Worm (Caenorhabditis elegans) whole organism, L1 larva: Measurements from ENCODE around the gene sru-6.

ENCODE experiments used
- C34B4.2 ChIP-seq: sonication (generic microtip); optimal IDR thresholded peaks from 2 replicates; lab custom pipeline; 2017; ENCODE audit warnings: mild to moderate bottlenecking, missing genetic modification characterization, missing compliant biosample characterization
- alr-1 ChIP-seq: fragments of 200-800 bp; sonication (Bioruptor generic); optimal IDR thresholded peaks from 2 replicates; lab custom pipeline; 2018; ENCODE audit warnings: borderline replicate concordance, mild to moderate bottlenecking, missing genetic modification characterization, missing compliant biosample characterization
- fkh-8 ChIP-seq: sonication (generic microtip); optimal IDR thresholded peaks from 2 replicates; lab custom pipeline; 2016; ENCODE audit warnings: mild to moderate bottlenecking, missing genetic modification characterization, missing compliant biosample characterization
- jun-1 ChIP-seq: fragments of 150-350 bp; optimal IDR thresholded peaks from 2 replicates; lab custom pipeline; 2014; ENCODE audit warnings: missing biosample characterization, missing genetic modification reagents, missing genetic modification characterization
- lin-13 ChIP-seq: fragments of 150-350 bp; optimal IDR thresholded peaks from 2 replicates; lab custom pipeline; 2014; ENCODE audit warnings: missing biosample characterization, missing genetic modification reagents, missing genetic modification characterization
- lin-35 ChIP-seq, 2 experiments: fragments of 150-350 bp; optimal IDR thresholded peaks; 2 replicates each; lab custom pipeline; 2014; ENCODE audit warnings: missing biosample characterization in 2 of 2, missing genetic modification characterization in 2 of 2, missing genetic modification reagents in 2 of 2
- mep-1 ChIP-seq: fragments of 150-350 bp; optimal IDR thresholded peaks from 2 replicates; lab custom pipeline; 2014; ENCODE audit warnings: missing biosample characterization, missing genetic modification characterization
- nhr-12 ChIP-seq: sonication (generic microtip); optimal IDR thresholded peaks from 2 replicates; lab custom pipeline; 2017; ENCODE audit warnings: missing biosample characterization, missing genetic modification characterization
- nhr-20 ChIP-seq: sonication (generic microtip); optimal IDR thresholded peaks from 2 replicates; lab custom pipeline; 2016; ENCODE audit warnings: mild to moderate bottlenecking, missing genetic modification characterization, missing compliant biosample characterization
- pag-3 ChIP-seq: sonication (generic microtip); optimal IDR thresholded peaks from 2 replicates; lab custom pipeline; 2017; ENCODE audit warnings: missing genetic modification characterization, mild to moderate bottlenecking, missing compliant biosample characterization, antibody characterized with exemption, borderline replicate concordance; ENCODE audit not compliant: insufficient read depth
- pqm-1 ChIP-seq: sonication (generic microtip); optimal IDR thresholded peaks from 3 replicates; lab custom pipeline; 2017; ENCODE audit warnings: missing biosample characterization, missing genetic modification characterization
- skn-1 ChIP-seq: fragments of 150-350 bp; optimal IDR thresholded peaks from 2 replicates; lab custom pipeline; 2014; ENCODE audit warnings: missing biosample characterization, missing genetic modification characterization
- unc-62 ChIP-seq: fragments of 150-350 bp; optimal IDR thresholded peaks from 2 replicates; lab custom pipeline; 2014; ENCODE audit warnings: missing biosample characterization, missing genetic modification reagents, missing genetic modification characterization
- ztf-11 ChIP-seq, 2 experiments: sonication (generic microtip); optimal IDR thresholded peaks; 2 replicates each; lab custom pipeline; 2016 to 2017; ENCODE audit warnings: missing genetic modification characterization in 2 of 2, missing biosample characterization in 1 of 2, missing compliant biosample characterization in 1 of 2

ce11 chrIV:9529647-9530046, 39.2 kb downstream of the sru-6 start, which contains the start of gene elo-7:
- TF ChIP-seq C34B4.2 (tag; lab: Kevin White, UChicago) (no peak), mep-1 (tag; lab: Kevin White, UChicago) (no peak), pag-3 (no peak), lin-35 (GFP tag; optimal IDR thresholded peaks at IDR 0.05; lab: Kevin White, UChicago) (no peak), nhr-12 (no peak), jun-1 (tag; lab: Kevin White, UChicago) (no peak), nhr-20 (tag; lab: Kevin White, UChicago) (no peak), pqm-1 (tag; lab: Kevin White, UChicago) (no peak), alr-1 (tag; lab: Kevin White, UChicago) (no peak), lin-13 (GFP tag; lab: Kevin White, UChicago) (no peak), skn-1 (tag; lab: Kevin White, UChicago) (no peak), ztf-11 (tag; optimal IDR thresholded peaks at IDR 0.05; lab: Kevin White, UChicago) (no peak), fkh-8 (no peak), unc-62 (no peak)
